Fruit fly (Drosophila melanogaster): Measurements from ENCODE around the gene Teh3.
A peak's percentile ranks its signal among the peaks of the same experiment; 100 is the strongest.

The Teh3 gene

DNA sequence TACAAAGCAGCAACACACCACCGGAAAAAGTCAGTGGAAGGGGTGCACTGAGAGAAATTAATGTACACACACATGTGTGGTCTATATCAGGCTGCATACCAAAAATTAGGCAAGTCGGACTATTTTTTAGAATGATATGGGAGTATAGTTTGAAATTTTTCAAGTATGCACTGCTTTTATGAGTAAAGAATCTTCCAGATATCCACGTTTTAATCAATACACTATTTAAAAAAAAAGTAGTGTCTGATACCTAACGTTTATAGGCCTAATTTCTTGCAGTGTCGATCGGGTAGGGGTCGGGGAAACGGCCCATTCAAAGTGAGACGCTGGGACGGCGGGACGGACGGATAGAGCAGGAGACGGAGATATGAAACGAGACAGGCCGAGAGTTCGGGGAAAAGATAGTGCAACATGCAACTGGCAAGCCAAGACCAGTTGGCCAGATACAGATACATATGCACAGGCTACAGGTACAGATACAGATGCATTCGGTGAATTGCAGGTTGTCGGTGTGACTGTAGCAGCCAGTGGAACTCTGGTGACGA lies 46.0 kb upstream of the Teh3 start (continued):
- TF ChIP-seq Nf-YB (GFP tag; optimal IDR thresholded peaks at IDR 0.05): peak; percentile 82
- peak; percentile 94 for TF ChIP-seq CG30431 (GFP tag; optimal IDR thresholded peaks at IDR 0.05)
- TF ChIP-seq slou (GFP tag; optimal IDR thresholded peaks at IDR 0.05): peak; percentile 67
- peak; percentile 95 for TF ChIP-seq az2 (GFP tag; optimal IDR thresholded peaks at IDR 0.05)
- TF ChIP-seq CG4424 (GFP tag; optimal IDR thresholded peaks at IDR 0.05): peak; percentile 96
- peak; percentile 36; the same call in 1 of the 2 replicates for TF ChIP-seq CG10321 (GFP tag; IDR thresholded peaks at IDR 0.05)
- peak; percentile 78 for TF ChIP-seq CG6272 (GFP tag; IDR thresholded peaks at IDR 0.05)
- TF ChIP-seq B-H1 (GFP tag; IDR thresholded peaks at IDR 0.05): peak; percentile 69
- TF ChIP-seq Kr (GFP tag; optimal IDR thresholded peaks at IDR 0.05): peak; percentile 96
- peak; percentile 88 for TF ChIP-seq tgo (GFP tag; IDR thresholded peaks at IDR 0.05)
- peak; percentile 72 for TF ChIP-seq cwo (GFP tag; optimal IDR thresholded peaks at IDR 0.05)
- TF ChIP-seq zf30C (GFP tag; optimal IDR thresholded peaks at IDR 0.05): peak; percentile 99
- TF ChIP-seq CG31224 (GFP tag; IDR thresholded peaks at IDR 0.05): peak; percentile 45; the same call in 1 of the 2 replicates
- TF ChIP-seq trh (GFP tag; optimal IDR thresholded peaks at IDR 0.05): peak; percentile 83
- TF ChIP-seq CG34224 (GFP tag; IDR thresholded peaks at IDR 0.05; ENCODE audit: partially characterized antibody): no peak
- TF ChIP-seq CG12219 (GFP tag; optimal IDR thresholded peaks at IDR 0.05): peak; percentile 91
- TF ChIP-seq maf-S (GFP tag; optimal IDR thresholded peaks at IDR 0.05): peak; percentile 82
- TF ChIP-seq dysf (GFP tag; IDR thresholded peaks at IDR 0.05): peak; percentile 90
- TF ChIP-seq ranshi (GFP tag; IDR thresholded peaks at IDR 0.05): peak; percentile 82
- peak; percentile 79 for TF ChIP-seq CG17186 (GFP tag; optimal IDR thresholded peaks at IDR 0.05)
- peak; percentile 97 for TF ChIP-seq Med (GFP tag)
- no peak for TF ChIP-seq toy (GFP tag; IDR thresholded peaks at IDR 0.05)
- TF ChIP-seq seq (GFP tag; IDR thresholded peaks at IDR 0.05): peak; percentile 77
- peak; percentile 95 for TF ChIP-seq CoRest (tag; optimal IDR thresholded peaks at IDR 0.05)
- peak; percentile 84 for TF ChIP-seq Bdp1 (GFP tag; optimal IDR thresholded peaks at IDR 0.05)
- TF ChIP-seq CG15601 (tag; optimal IDR thresholded peaks at IDR 0.05): peak; percentile 94
- peak; percentile 99 for TF ChIP-seq zen (tag; optimal IDR thresholded peaks at IDR 0.05)
- no peak for TF ChIP-seq Taf1 (GFP tag; IDR thresholded peaks at IDR 0.05)
- peak; percentile 91 for TF ChIP-seq cato (GFP tag; optimal IDR thresholded peaks at IDR 0.05; ENCODE audit: borderline replicate concordance)
- TF ChIP-seq CG9797 (GFP tag; optimal IDR thresholded peaks at IDR 0.05): peak; percentile 42
- peak; percentile 95 for TF ChIP-seq slp2 (GFP tag; optimal IDR thresholded peaks at IDR 0.05)
- TF ChIP-seq en (GFP tag; optimal IDR thresholded peaks at IDR 0.05): peak; percentile 89
- TF ChIP-seq gce (GFP tag; IDR thresholded peaks at IDR 0.05): peak; percentile 84
- TF ChIP-seq gsb-n (tag; optimal IDR thresholded peaks at IDR 0.05): peak; percentile 96
- peak; percentile 92 for TF ChIP-seq Asciz (GFP tag; optimal IDR thresholded peaks at IDR 0.05)
- TF ChIP-seq CG16863 (GFP tag; optimal IDR thresholded peaks at IDR 0.05): peak; percentile 94
- peak; percentile 89 for TF ChIP-seq jigr1 (GFP tag; IDR thresholded peaks at IDR 0.05)
- peak; percentile 84 for TF ChIP-seq CG12744 (GFP tag; optimal IDR thresholded peaks at IDR 0.05)
- TF ChIP-seq CG14667 (GFP tag; IDR thresholded peaks at IDR 0.05): peak; percentile 86
- TF ChIP-seq CG32532 (GFP tag; IDR thresholded peaks at IDR 0.05): peak; percentile 21; the same call in 1 of the 2 replicates
- TF ChIP-seq chn (GFP tag; optimal IDR thresholded peaks at IDR 0.05): peak; percentile 95
- no peak for TF ChIP-seq hbn (GFP tag; IDR thresholded peaks at IDR 0.05; ENCODE audit: partially characterized antibody)
- peak; percentile 90 for TF ChIP-seq CG8359 (GFP tag; optimal IDR thresholded peaks at IDR 0.05; ENCODE audit: borderline replicate concordance)
- TF ChIP-seq CG5180 (GFP tag; optimal IDR thresholded peaks at IDR 0.05): peak; percentile 85
- TF ChIP-seq CG5245 (GFP tag; optimal IDR thresholded peaks at IDR 0.05): peak; percentile 93
- TF ChIP-seq bcd (GFP tag; optimal IDR thresholded peaks at IDR 0.05): peak; percentile 92
- peak; percentile 97 for TF ChIP-seq CG17829 (tag; optimal IDR thresholded peaks at IDR 0.05)
- TF ChIP-seq CG17802 (tag; optimal IDR thresholded peaks at IDR 0.05): peak; percentile 79
- peak; percentile 79 for TF ChIP-seq BtbVII (GFP tag; optimal IDR thresholded peaks at IDR 0.05)
- TF ChIP-seq CG18011 (GFP tag; optimal IDR thresholded peaks at IDR 0.05): peak; percentile 38

All from whole organism, embryonic.